Worm (Caenorhabditis elegans) whole organism, L4 larva: ENCODE measurements around the gene K10D11.2.

Experiments
- ceh-44 ChIP-seq: fragments of 200-800 bp; sonication (Bioruptor generic); IDR thresholded peaks from 2 replicates; pipeline ENCODE4 v1.3.6; 2022; ENCODE audit warnings: missing genetic modification reagents, missing genetic modification characterization, missing compliant biosample characterization
- hif-1 ChIP-seq, 2 experiments: sonication (generic microtip); optimal IDR thresholded peaks; 2 replicates each; lab custom pipeline; 2016 to 2017; ENCODE audit warnings: missing compliant biosample characterization in 2 of 2, missing genetic modification characterization in 2 of 2, missing genetic modification reagents in 2 of 2, missing genotype in 2 of 2, mild to moderate bottlenecking in 1 of 2
- pqm-1 ChIP-seq: sonication (generic microtip); optimal IDR thresholded peaks from 2 replicates; lab custom pipeline; 2017; ENCODE audit warnings: missing biosample characterization, missing genetic modification characterization

DNA sequence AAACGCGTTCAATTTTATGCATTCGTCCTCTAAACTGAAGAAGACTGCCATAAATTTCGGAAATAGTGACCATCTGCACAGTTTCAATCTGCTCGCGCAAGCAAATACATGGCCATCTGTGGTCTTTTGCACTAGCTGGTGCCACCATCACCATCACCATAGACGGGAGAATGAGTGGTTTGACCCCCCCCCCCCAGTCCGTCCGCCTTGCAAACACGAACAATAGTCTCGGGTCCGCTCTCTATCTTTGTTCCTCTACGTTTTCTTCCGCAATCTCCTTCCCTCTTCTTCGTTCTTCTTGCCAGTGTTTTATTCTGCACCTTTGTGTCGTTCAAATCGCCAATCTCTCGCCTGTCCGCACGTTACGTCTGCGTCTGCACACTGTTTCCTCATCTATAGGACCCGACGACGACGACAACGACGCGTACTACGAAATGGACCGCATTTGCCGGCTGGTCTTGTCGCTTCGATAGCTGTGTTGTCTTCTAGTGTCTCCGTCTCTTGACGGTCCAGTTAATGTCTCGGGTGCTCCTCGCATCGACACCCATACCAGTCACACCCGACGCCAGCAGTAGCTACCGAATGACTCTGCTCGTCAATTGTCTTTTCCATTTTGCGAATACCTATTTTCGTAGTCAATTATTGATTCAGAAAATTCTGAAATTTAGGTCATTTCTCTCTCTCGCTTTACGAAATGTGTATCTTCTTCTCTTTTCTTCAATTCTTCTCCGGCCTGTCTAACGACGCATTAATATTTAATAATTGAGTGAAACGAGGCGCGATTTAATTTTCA is 51.1 kb downstream of the K10D11.2 start:
- TF ChIP-seq hif-1 (tag; optimal IDR thresholded peaks at IDR 0.05; lab: Kevin White, UChicago): no peak
- TF ChIP-seq pqm-1 (tag; lab: Kevin White, UChicago): no peak
- no peak for TF ChIP-seq ceh-44 (GFP tag; lab: Robert Waterston, UW)
